Worm (Caenorhabditis elegans) whole organism, L4 larva: Measurements from ENCODE around the gene miro-1.

Experiments
- F26F4.8 ChIP-seq: fragments of 200-800 bp; sonication (Bioruptor generic); conservative IDR thresholded peaks from 2 replicates; pipeline ENCODE4 v1.3.6; 2022; ENCODE audit warnings: missing genetic modification characterization, missing compliant biosample characterization
- F44E2.7 ChIP-seq: fragments of 200-800 bp; sonication (Bioruptor generic); IDR thresholded peaks from 2 replicates; pipeline ENCODE4 v2.1.2; 2022; ENCODE audit warnings: missing genetic modification characterization, missing compliant biosample characterization
- T20F7.1 ChIP-seq: fragments of 200-800 bp; sonication (Bioruptor generic); optimal IDR thresholded peaks from 2 replicates; lab custom pipeline; 2018; ENCODE audit warnings: mild to moderate bottlenecking, missing genetic modification characterization, missing compliant biosample characterization
- T26A8.4 ChIP-seq: fragments of 200-800 bp; sonication (Bioruptor generic); IDR thresholded peaks from 2 replicates; pipeline ENCODE4 v1.3.6; 2022; ENCODE audit warnings: missing genetic modification characterization, missing compliant biosample characterization
- Y105C5A.15 ChIP-seq: fragments of 200-800 bp; sonication (Bioruptor generic); IDR thresholded peaks from 2 replicates; pipeline ENCODE4 v1.3.6; 2022; ENCODE audit warnings: missing genetic modification characterization, missing compliant biosample characterization
- Y48G9A.11 ChIP-seq: fragments of 200-800 bp; sonication (Bioruptor generic); IDR thresholded peaks from 2 replicates; pipeline ENCODE4 v1.3.6; 2022; ENCODE audit warnings: missing genetic modification reagents, missing genetic modification characterization, missing compliant biosample characterization
- aha-1 ChIP-seq: fragments of 150-350 bp; peaks from one replicate; lab custom pipeline; 2014; ENCODE audit warnings: missing biosample characterization, missing genetic modification characterization
- ceh-20 ChIP-seq: fragments of 200-800 bp; sonication (Bioruptor generic); IDR thresholded peaks from 2 replicates; pipeline ENCODE4 v1.3.6; 2022; ENCODE audit warnings: missing genetic modification reagents, missing genetic modification characterization, missing compliant biosample characterization
- ces-1 ChIP-seq: fragments of 150-350 bp; sonication (generic microtip); optimal IDR thresholded peaks from 4 replicates; lab custom pipeline; 2014; ENCODE audit warnings: missing biosample characterization, missing genetic modification reagents, missing genetic modification characterization
- daf-12 ChIP-seq: fragments of 150-350 bp; optimal IDR thresholded peaks from 2 replicates; lab custom pipeline; 2014; ENCODE audit warnings: missing biosample characterization, missing genetic modification reagents, missing genetic modification characterization
- dmd-6 ChIP-seq: fragments of 200-800 bp; sonication (Bioruptor generic); IDR thresholded peaks from 2 replicates; pipeline ENCODE4 v1.3.6; 2022; ENCODE audit warnings: missing genetic modification reagents, missing genetic modification characterization, missing compliant biosample characterization
- dmd-8 ChIP-seq: fragments of 200-800 bp; sonication (Bioruptor generic); IDR thresholded peaks from 2 replicates; pipeline ENCODE4 v1.3.6; 2022; ENCODE audit warnings: missing genetic modification characterization, missing compliant biosample characterization
- dpl-1 ChIP-seq: fragments of 150-350 bp; optimal IDR thresholded peaks from 2 replicates; lab custom pipeline; 2014; ENCODE audit warnings: missing biosample characterization, missing genetic modification reagents, missing genetic modification characterization
- duxl-1 ChIP-seq: sonication (generic microtip); optimal IDR thresholded peaks from 2 replicates; lab custom pipeline; 2016; ENCODE audit warnings: mild to moderate bottlenecking, missing genetic modification characterization, moderate library complexity, missing compliant biosample characterization; ENCODE audit not compliant: poor library complexity
- dve-1 ChIP-seq: sonication (generic microtip); optimal IDR thresholded peaks from 2 replicates; lab custom pipeline; 2017; ENCODE audit warnings: antibody characterized with exemption, mild to moderate bottlenecking, missing genetic modification characterization, missing compliant biosample characterization; ENCODE audit not compliant: insufficient read depth
- egl-43 ChIP-seq: fragments of 200-800 bp; sonication (Bioruptor generic); IDR thresholded peaks from 2 replicates; pipeline ENCODE4 v1.3.6; 2022; ENCODE audit warnings: missing genetic modification reagents, missing genetic modification characterization, missing compliant biosample characterization
- fkh-10 ChIP-seq: fragments of 150-350 bp; optimal IDR thresholded peaks from 2 replicates; lab custom pipeline; 2014; ENCODE audit warnings: missing biosample characterization, missing genetic modification reagents, missing genetic modification characterization
- fos-1 ChIP-seq: fragments of 150-350 bp; optimal IDR thresholded peaks from 2 replicates; lab custom pipeline; 2014; ENCODE audit warnings: missing biosample characterization, missing genetic modification characterization
- hlh-11 ChIP-seq: fragments of 200-800 bp; sonication (Bioruptor generic); optimal IDR thresholded peaks from 2 replicates; lab custom pipeline; 2018; ENCODE audit warnings: mild to moderate bottlenecking, missing genetic modification characterization, missing compliant biosample characterization
- hmg-1.1 ChIP-seq: fragments of 200-800 bp; sonication (Bioruptor generic); IDR thresholded peaks from 2 replicates; pipeline ENCODE4 v1.3.6; 2022; ENCODE audit warnings: missing genetic modification reagents, missing genetic modification characterization, missing compliant biosample characterization
- jun-1 ChIP-seq: fragments of 150-350 bp; optimal IDR thresholded peaks from 2 replicates; lab custom pipeline; 2014; ENCODE audit warnings: missing biosample characterization, missing genetic modification reagents, missing genetic modification characterization
- lim-7 ChIP-seq: fragments of 200-800 bp; sonication (Bioruptor generic); IDR thresholded peaks from 2 replicates; pipeline ENCODE4 v1.3.6; 2022; ENCODE audit warnings: missing genetic modification characterization, missing compliant biosample characterization
- lin-13 ChIP-seq: fragments of 150-350 bp; optimal IDR thresholded peaks from 2 replicates; lab custom pipeline; 2014; ENCODE audit warnings: missing biosample characterization, missing genetic modification reagents, missing genetic modification characterization
- lin-15B ChIP-seq: fragments of 150-350 bp; sonication (generic microtip); optimal IDR thresholded peaks from 3 replicates; lab custom pipeline; 2014; ENCODE audit warnings: missing biosample characterization, missing genetic modification characterization
- lin-38 ChIP-seq: fragments of 200-800 bp; sonication (Bioruptor generic); IDR thresholded peaks from 2 replicates; pipeline ENCODE4 v1.3.6; 2022; ENCODE audit warnings: missing genetic modification reagents, missing genetic modification characterization, missing compliant biosample characterization
- mdl-1 ChIP-seq, 2 experiments: fragments of 150-350 bp in 1 of 2; sonication (generic microtip) in 1 of 2; optimal IDR thresholded peaks; 2 replicates each; lab custom pipeline; 2014 to 2017; ENCODE audit warnings: missing biosample characterization in 2 of 2, missing genetic modification characterization in 2 of 2
- mep-1 ChIP-seq: fragments of 150-350 bp; sonication (generic microtip); optimal IDR thresholded peaks from 3 replicates; lab custom pipeline; 2014; ENCODE audit warnings: missing biosample characterization, missing genetic modification characterization
- mes-2 ChIP-seq: sonication (generic microtip); optimal IDR thresholded peaks from 2 replicates; lab custom pipeline; 2016; ENCODE audit warnings: missing genotype, mild to moderate bottlenecking, missing genetic modification characterization, missing compliant biosample characterization; ENCODE audit not compliant: poor library complexity, severe bottlenecking
- nhr-10 ChIP-seq: fragments of 150-350 bp; optimal IDR thresholded peaks from 2 replicates; lab custom pipeline; 2014; ENCODE audit warnings: missing biosample characterization, missing genetic modification characterization
- nhr-102 ChIP-seq: sonication (generic microtip); optimal IDR thresholded peaks from 2 replicates; lab custom pipeline; 2016; ENCODE audit warnings: mild to moderate bottlenecking, missing genetic modification characterization, moderate library complexity, missing compliant biosample characterization
- nhr-11 ChIP-seq: fragments of 150-350 bp; optimal IDR thresholded peaks from 2 replicates; lab custom pipeline; 2014; ENCODE audit warnings: missing biosample characterization, missing genetic modification characterization
- nhr-41 ChIP-seq: fragments of 200-800 bp; sonication (Bioruptor generic); IDR thresholded peaks from 2 replicates; pipeline ENCODE4 v1.3.6; 2022; ENCODE audit warnings: missing genetic modification reagents, missing genetic modification characterization, missing compliant biosample characterization
- nhr-42 ChIP-seq: fragments of 200-800 bp; sonication (Bioruptor generic); IDR thresholded peaks from 2 replicates; pipeline ENCODE4 v1.3.6; 2022; ENCODE audit warnings: missing genetic modification characterization, missing compliant biosample characterization
- nhr-48 ChIP-seq: sonication (generic microtip); optimal IDR thresholded peaks from 2 replicates; lab custom pipeline; 2016; ENCODE audit warnings: mild to moderate bottlenecking, missing genetic modification characterization, missing compliant biosample characterization
- pha-4 ChIP-seq, 2 experiments: fragments of 150-350 bp in 1 of 2; fragments of 200-800 bp in 1 of 2; sonication (Bioruptor generic) in 1 of 2; IDR thresholded peaks in 1 of 2; optimal IDR thresholded peaks in 1 of 2; 2 replicates each; pipeline versions ENCODE4 v1.3.6 to Lab custom; 2014 to 2022; ENCODE audit warnings: missing genetic modification characterization in 2 of 2, missing genetic modification reagents in 2 of 2, missing biosample characterization in 1 of 2, missing compliant biosample characterization in 1 of 2
- rbr-2 ChIP-seq: sonication (generic microtip); optimal IDR thresholded peaks from 2 replicates; lab custom pipeline; 2016; ENCODE audit warnings: missing genotype, missing genetic modification characterization, missing compliant biosample characterization
- sdz-12 ChIP-seq: fragments of 200-800 bp; sonication (Bioruptor generic); optimal IDR thresholded peaks from 2 replicates; lab custom pipeline; 2018; ENCODE audit warnings: mild to moderate bottlenecking, missing genetic modification characterization, missing compliant biosample characterization
- set-16 ChIP-seq: fragments of 200-800 bp; sonication (Bioruptor generic); IDR thresholded peaks from 2 replicates; pipeline ENCODE4 v1.3.6; 2022; ENCODE audit warnings: missing genetic modification reagents, missing genetic modification characterization, missing compliant biosample characterization
- snpc-1.2 ChIP-seq: fragments of 200-800 bp; sonication (Bioruptor generic); IDR thresholded peaks from 2 replicates; pipeline ENCODE4 v1.3.6; 2022; ENCODE audit warnings: missing genetic modification reagents, missing genetic modification characterization, missing compliant biosample characterization
- spr-1 ChIP-seq: sonication (generic microtip); optimal IDR thresholded peaks from 2 replicates; lab custom pipeline; 2016; ENCODE audit warnings: mild to moderate bottlenecking, missing genetic modification characterization, missing compliant biosample characterization
- zip-2 ChIP-seq: fragments of 150-350 bp; optimal IDR thresholded peaks from 2 replicates; lab custom pipeline; 2014; ENCODE audit warnings: missing biosample characterization, missing genetic modification characterization

The miro-1 gene

ce11 chrIV:4745422-4745821 lies 29.8 kb upstream of the miro-1 start, which contains the start of gene timm-17B.1 (continued):
- TF ChIP-seq mep-1 (tag; lab: Kevin White, UChicago) (peak; percentile 73), hlh-11 (peak; percentile 57), dmd-6 (GFP tag; lab: Robert Waterston, UW) (0 out of 2 replicates have a peak, but pooled peaks have one; percentile 21), mes-2 (tag; lab: Kevin White, UChicago) (peak; percentile 72), dpl-1 (peak; percentile 78), aha-1 (tag; lab: Kevin White, UChicago) (no peak), snpc-1.2 (GFP tag; lab: Robert Waterston, UW) (peak; percentile 64; the same call in 1 of the 2 replicates), daf-12 (tag; lab: Kevin White, UChicago) (no peak), lin-13 (GFP tag; lab: Kevin White, UChicago) (no peak), nhr-102 (peak; percentile 57), dve-1 (tag; lab: Kevin White, UChicago) (peak; percentile 79), rbr-2 (tag; lab: Kevin White, UChicago) (peak; percentile 55)
- TF ChIP-seq, all 104 proteins: peak for 23

ce11 chrIV:4744167-4744566 lies 28.6 kb upstream of the miro-1 start, which contains the start of gene hoe-1:
hoe-1 (minus strand) TSS chrIV:4744267.
- TF ChIP-seq egl-43 (GFP tag; lab: Robert Waterston, UW) (0 out of 2 replicates have a peak, but pooled peaks have one; percentile 24), lin-38 (peak; percentile 43; the same call in 1 of the 2 replicates), sdz-12 (no peak)

- TF ChIP-seq nhr-48 (tag; lab: Kevin White, UChicago): no peak
- no peak for TF ChIP-seq jun-1 (tag; lab: Kevin White, UChicago)
- no peak for TF ChIP-seq ces-1
These were observed 26.9 kb upstream of the miro-1 start for ce11 chrIV:4742480-4742879.

- TF ChIP-seq lim-7 (GFP tag; lab: Robert Waterston, UW): no peak
- no peak for TF ChIP-seq spr-1
- no peak for TF ChIP-seq lin-13 (GFP tag; lab: Kevin White, UChicago)
- no peak for TF ChIP-seq mdl-1 (tag; optimal IDR thresholded peaks at IDR 0.05; lab: Kevin White, UChicago)
- no peak for TF ChIP-seq nhr-48 (tag; lab: Kevin White, UChicago)
- no peak for TF ChIP-seq rbr-2 (tag; lab: Kevin White, UChicago)
- no peak for TF ChIP-seq dmd-8 (GFP tag; lab: Robert Waterston, UW)
- no peak for TF ChIP-seq F44E2.7 (GFP tag; lab: Robert Waterston, UW)
- TF ChIP-seq set-16 (GFP tag; lab: Robert Waterston, UW): no peak
- no peak for TF ChIP-seq dmd-6 (GFP tag; lab: Robert Waterston, UW)
- no peak for TF ChIP-seq snpc-1.2 (GFP tag; lab: Robert Waterston, UW)
- TF ChIP-seq fkh-10 (GFP tag; lab: Kevin White, UChicago): no peak
- no peak for TF ChIP-seq ceh-20 (GFP tag; lab: Robert Waterston, UW)
- TF ChIP-seq fos-1 (tag; lab: Kevin White, UChicago): no peak
- TF ChIP-seq nhr-10 (tag; lab: Kevin White, UChicago): no peak
- no peak for TF ChIP-seq pha-4 (GFP tag; IDR thresholded peaks at IDR 0.05; lab: Robert Waterston, UW)
- TF ChIP-seq pha-4 (tag; optimal IDR thresholded peaks at IDR 0.05; lab: Kevin White, UChicago): no peak
These were observed 21.7 kb upstream of the miro-1 start, which contains the start of gene fbxb-78 for ce11 chrIV:4737258-4737657. fbxb-78 (plus strand) TSS chrIV:4737558.

- TF ChIP-seq lin-15B (tag; lab: Kevin White, UChicago) (peak; percentile 62), nhr-42 (peak; percentile 100), duxl-1 (tag; lab: Kevin White, UChicago) (peak; percentile 70), T20F7.1 (GFP tag; lab: Kevin White, UChicago) (peak; percentile 94), F26F4.8 (0 out of 2 replicates have a peak, but pooled peaks have one; percentile 33), Y48G9A.11 (GFP tag; lab: Robert Waterston, UW) (peak; percentile 96), snpc-1.2 (GFP tag; lab: Robert Waterston, UW) (peak; percentile 93), T26A8.4 (GFP tag; lab: Robert Waterston, UW) (peak; percentile 99), Y105C5A.15 (GFP tag; lab: Robert Waterston, UW) (peak; percentile 70; the same call in 1 of the 2 replicates), hlh-11 (peak; percentile 92), dpl-1 (peak; percentile 68), zip-2 (tag; lab: Kevin White, UChicago) (peak; percentile 29), ceh-20 (GFP tag; lab: Robert Waterston, UW) (peak; percentile 100), sdz-12 (peak; percentile 1), nhr-102 (peak; percentile 96), nhr-11 (tag; lab: Kevin White, UChicago) (peak; percentile 72), hmg-1.1 (GFP tag; lab: Robert Waterston, UW) (peak; percentile 99), egl-43 (GFP tag; lab: Robert Waterston, UW) (peak; percentile 99), nhr-41 (GFP tag; lab: Robert Waterston, UW) (peak; percentile 95)
These were observed 12.3 kb upstream of the miro-1 start for ce11 chrIV:4727935-4728334.
